Fruit fly (Drosophila melanogaster) Kc167 (cell line): Measurements from ENCODE around the gene Nep2.

Source experiments
- Myc ChIP-seq: fragments of >200 bp; optimal IDR thresholded peaks from 2 replicates; lab custom pipeline; 2017; ENCODE audit warnings: missing external identifiers
- Sin3A ChIP-seq: fragments of >200 bp; optimal IDR thresholded peaks from 2 replicates; lab custom pipeline; 2018; ENCODE audit warnings: missing external identifiers
- h ChIP-seq: fragments of >200 bp; optimal IDR thresholded peaks from 3 replicates; lab custom pipeline; 2018; ENCODE audit warnings: missing external identifiers
- insv ChIP-seq: fragments of >200 bp; optimal IDR thresholded peaks from 3 replicates; lab custom pipeline; 2018; ENCODE audit warnings: missing external identifiers
- psq ChIP-seq: fragments of >200 bp; optimal IDR thresholded peaks from 2 replicates; lab custom pipeline; 2017; ENCODE audit warnings: missing external identifiers
- ttk ChIP-seq: sonication (Bioruptor generic); optimal IDR thresholded peaks from 2 replicates; lab custom pipeline; 2017; ENCODE audit warnings: missing external identifiers

The Nep2 gene

dm6 chr3R:4747292-4747691 is 15.6 kb upstream of the Nep2 start:
- no peak for TF ChIP-seq insv (lab: Kevin White, UChicago)
- TF ChIP-seq psq (lab: Kevin White, UChicago), result no peak
- TF ChIP-seq Myc (lab: Kevin White, UChicago), result no peak

dm6 chr3R:4746189-4746771 is 14.6 kb upstream of the Nep2 start:
- no peak for TF ChIP-seq Sin3A (lab: Kevin White, UChicago)
- TF ChIP-seq h (lab: Kevin White, UChicago), result no peak
- no peak for TF ChIP-seq insv (lab: Kevin White, UChicago)
- TF ChIP-seq Myc (lab: Kevin White, UChicago), result no peak
- no peak for TF ChIP-seq psq (lab: Kevin White, UChicago)
- TF ChIP-seq ttk (lab: Kevin White, UChicago), result no peak

dm6 chr3R:4745544-4745943 is 13.9 kb upstream of the Nep2 start:
- TF ChIP-seq h (lab: Kevin White, UChicago) (no peak), Sin3A (lab: Kevin White, UChicago) (no peak), psq (lab: Kevin White, UChicago) (no peak), ttk (lab: Kevin White, UChicago) (no peak), insv (lab: Kevin White, UChicago) (no peak), Myc (lab: Kevin White, UChicago) (no peak)

- TF ChIP-seq Sin3A (lab: Kevin White, UChicago), result no peak
- no peak for TF ChIP-seq Myc (lab: Kevin White, UChicago)
- TF ChIP-seq psq (lab: Kevin White, UChicago), result no peak
- no peak for TF ChIP-seq insv (lab: Kevin White, UChicago)
- no peak for TF ChIP-seq h (lab: Kevin White, UChicago)
- no peak for TF ChIP-seq ttk (lab: Kevin White, UChicago)
Observed at dm6 chr3R:4740592-4741500, 9.2 kb upstream of the Nep2 start.

dm6 chr3R:4739492-4740431 is 8.1 kb upstream of the Nep2 start:
- TF ChIP-seq Myc (lab: Kevin White, UChicago) (no peak), h (lab: Kevin White, UChicago) (no peak), insv (lab: Kevin White, UChicago) (no peak), Sin3A (lab: Kevin White, UChicago) (no peak), ttk (lab: Kevin White, UChicago) (no peak), psq (lab: Kevin White, UChicago) (no peak)

dm6 chr3R:4739192-4739491 is 7.5 kb upstream of the Nep2 start:
- TF ChIP-seq Myc (lab: Kevin White, UChicago) (no peak), h (lab: Kevin White, UChicago) (no peak), ttk (lab: Kevin White, UChicago) (no peak), Sin3A (lab: Kevin White, UChicago) (no peak), insv (lab: Kevin White, UChicago) (no peak), psq (lab: Kevin White, UChicago) (no peak)

dm6 chr3R:4738494-4739191 is 7.0 kb upstream of the Nep2 start:
- no peak for TF ChIP-seq Sin3A (lab: Kevin White, UChicago)
- TF ChIP-seq h (lab: Kevin White, UChicago), result no peak

- TF ChIP-seq Myc (lab: Kevin White, UChicago), result no peak
- no peak for TF ChIP-seq Sin3A (lab: Kevin White, UChicago)
Observed at dm6 chr3R:4731006-4731405, 672 bp downstream of the Nep2 start.

- TF ChIP-seq psq (lab: Kevin White, UChicago), result no peak
- no peak for TF ChIP-seq ttk (lab: Kevin White, UChicago)
- TF ChIP-seq insv (lab: Kevin White, UChicago), result no peak
- TF ChIP-seq Myc (lab: Kevin White, UChicago), result no peak
- TF ChIP-seq Sin3A (lab: Kevin White, UChicago), result no peak
- no peak for TF ChIP-seq h (lab: Kevin White, UChicago)
Observed at dm6 chr3R:4728448-4728847, 3.2 kb downstream of the Nep2 start.

dm6 chr3R:4726796-4727195 is 4.9 kb downstream of the Nep2 start:
- no peak for TF ChIP-seq insv (lab: Kevin White, UChicago)
- TF ChIP-seq Sin3A (lab: Kevin White, UChicago), result no peak
- no peak for TF ChIP-seq psq (lab: Kevin White, UChicago)
- TF ChIP-seq Myc (lab: Kevin White, UChicago), result no peak
- TF ChIP-seq h (lab: Kevin White, UChicago), result no peak
- TF ChIP-seq ttk (lab: Kevin White, UChicago), result no peak

- no peak for TF ChIP-seq Sin3A (lab: Kevin White, UChicago)
- TF ChIP-seq psq (lab: Kevin White, UChicago), result no peak
Observed at dm6 chr3R:4726294-4726693, 5.4 kb downstream of the Nep2 start.
